Fruit fly (Drosophila melanogaster) whole organism, pupa: ENCODE measurements around the gene Top1.

Experiments
- CG14655 ChIP-seq: fragments of 200-800 bp; sonication (Bioruptor generic); optimal IDR thresholded peaks from 3 replicates; lab custom pipeline; 2017; ENCODE audit warnings: mild to moderate bottlenecking, missing biosample characterization, missing genetic modification reagents, missing genetic modification characterization
- CG15710 ChIP-seq: fragments of 200-800 bp; sonication (Bioruptor generic); optimal IDR thresholded peaks from 2 replicates; lab custom pipeline; 2018; ENCODE audit warnings: missing biosample characterization, mild to moderate bottlenecking, missing genetic modification characterization, moderate library complexity
- CG34367 ChIP-seq: fragments of 200-800 bp; sonication (Bioruptor generic); optimal IDR thresholded peaks from 2 replicates; lab custom pipeline; 2018; ENCODE audit warnings: missing biosample characterization, mild to moderate bottlenecking, missing genetic modification characterization
- CG4496 ChIP-seq: fragments of 200-800 bp; sonication (Bioruptor generic); IDR thresholded peaks from 3 replicates; pipeline ENCODE4 v1.3.6; 2022; ENCODE audit warnings: missing biosample characterization, missing genetic modification characterization
- CG8159 ChIP-seq: fragments of 200-800 bp; sonication (Bioruptor generic); optimal IDR thresholded peaks from 3 replicates; lab custom pipeline; 2018; ENCODE audit warnings: missing biosample characterization, mild to moderate bottlenecking, missing genetic modification characterization, moderate library complexity
- CG8301 ChIP-seq: fragments of 200-800 bp; sonication (Bioruptor generic); optimal IDR thresholded peaks from 2 replicates; lab custom pipeline; 2018; ENCODE audit warnings: missing biosample characterization, mild to moderate bottlenecking, missing genetic modification characterization
- CG9948 ChIP-seq: fragments of 200-800 bp; sonication (Bioruptor generic); optimal IDR thresholded peaks from 2 replicates; lab custom pipeline; 2018; ENCODE audit warnings: missing biosample characterization, mild to moderate bottlenecking, missing genetic modification characterization, moderate library complexity
- D1 ChIP-seq: fragments of 200-800 bp; sonication (Bioruptor generic); optimal IDR thresholded peaks from 2 replicates; lab custom pipeline; 2018; ENCODE audit warnings: missing biosample characterization, mild to moderate bottlenecking, missing genetic modification characterization, moderate library complexity
- EcR ChIP-seq: fragments of 200-800 bp; sonication (Bioruptor generic); optimal IDR thresholded peaks from 3 replicates; lab custom pipeline; 2019; ENCODE audit warnings: missing biosample characterization, missing genetic modification characterization, mild to moderate bottlenecking, moderate library complexity, missing genetic modification reagents
- Pif1B ChIP-seq: fragments of 200-800 bp; sonication (Bioruptor generic); optimal IDR thresholded peaks from 3 replicates; lab custom pipeline; 2016; ENCODE audit warnings: missing biosample characterization, missing genetic modification characterization
- Snoo ChIP-seq: fragments of 200-800 bp; sonication (Bioruptor generic); optimal IDR thresholded peaks from 3 replicates; lab custom pipeline; 2017; ENCODE audit warnings: missing biosample characterization, mild to moderate bottlenecking, missing genetic modification characterization, inconsistent platforms
- gl ChIP-seq: fragments of 200-800 bp; sonication (Bioruptor generic); optimal IDR thresholded peaks from 2 replicates; lab custom pipeline; 2018; ENCODE audit warnings: missing biosample characterization, mild to moderate bottlenecking, missing genetic modification characterization

- TF ChIP-seq gl (tag; lab: Kevin White, UChicago) (no peak), CG4496 (GFP tag; lab: Robert Waterston, UW) (no peak), Pif1B (GFP tag; lab: Kevin White, UChicago) (no peak), EcR (GFP tag; lab: Kevin White, UChicago) (no peak), D1 (tag; lab: Kevin White, UChicago) (no peak), CG9948 (tag; lab: Kevin White, UChicago) (no peak), CG14655 (GFP tag; lab: Kevin White, UChicago) (no peak), CG34367 (tag; lab: Kevin White, UChicago) (no peak), Snoo (no peak), CG8301 (no peak), CG15710 (tag; lab: Kevin White, UChicago) (no peak), CG8159 (tag; lab: Kevin White, UChicago) (no peak)
These were observed 16.7 kb downstream of the Top1 start for dm6 chrX:15335845-15336453.
